Fruit fly (Drosophila melanogaster) whole organism, embryonic: ENCODE data around the gene CG1910.

Source experiments
- Asciz ChIP-seq: fragments of 200-800 bp; sonication (Bioruptor generic); optimal IDR thresholded peaks from 2 replicates; lab custom pipeline; 2017; ENCODE audit warnings: missing biosample characterization, mild to moderate bottlenecking, missing genetic modification characterization, missing genetic modification reagents
- CG1233 ChIP-seq: fragments of 200-800 bp; sonication (Bioruptor generic); optimal IDR thresholded peaks from 4 replicates; lab custom pipeline; 2018; ENCODE audit warnings: missing biosample characterization, mild to moderate bottlenecking, missing genetic modification characterization
- CG16779 ChIP-seq: fragments of 200-800 bp; sonication (Bioruptor generic); IDR thresholded peaks from 2 replicates; pipeline ENCODE4 v1.3.6; 2022; ENCODE audit warnings: missing biosample characterization, missing genetic modification characterization
- CG1792 ChIP-seq: fragments of 200-800 bp; sonication (Bioruptor generic); optimal IDR thresholded peaks from 2 replicates; lab custom pipeline; 2016; ENCODE audit warnings: missing biosample characterization, missing genetic modification characterization
- CG4730 ChIP-seq: fragments of 200-800 bp; sonication (Bioruptor generic); IDR thresholded peaks from 2 replicates; pipeline ENCODE4 v1.3.6; 2022; ENCODE audit warnings: missing biosample characterization, missing genetic modification characterization
- E2f1 ChIP-seq: fragments of 200-800 bp; sonication (Bioruptor generic); IDR thresholded peaks from 2 replicates; pipeline ENCODE4 v1.3.6; 2022; ENCODE audit warnings: missing biosample characterization, missing genetic modification characterization
- H15 ChIP-seq: fragments of 200-800 bp; sonication (Bioruptor generic); IDR thresholded peaks from 3 replicates; pipeline ENCODE4 v1.3.6; 2022; ENCODE audit warnings: missing biosample characterization, missing genetic modification characterization
- Xbp1 ChIP-seq: fragments of 200-800 bp; sonication (Bioruptor generic); optimal IDR thresholded peaks from 3 replicates; lab custom pipeline; 2016; ENCODE audit warnings: missing biosample characterization, mild to moderate bottlenecking, missing genetic modification characterization
- gsb-n ChIP-seq: fragments of 200-800 bp; sonication (Bioruptor generic); optimal IDR thresholded peaks from 3 replicates; lab custom pipeline; 2018; ENCODE audit warnings: missing biosample characterization, mild to moderate bottlenecking, missing genetic modification characterization
- run ChIP-seq: fragments of 200-800 bp; sonication (Bioruptor generic); optimal IDR thresholded peaks from 3 replicates; lab custom pipeline; 2018; ENCODE audit warnings: missing biosample characterization, mild to moderate bottlenecking, missing genetic modification characterization
- stc ChIP-seq: fragments of 200-800 bp; sonication (Bioruptor generic); IDR thresholded peaks from 2 replicates; pipeline ENCODE4 v1.3.6; 2022; ENCODE audit warnings: missing biosample characterization, missing genetic modification characterization
- unc-4 ChIP-seq: fragments of 200-800 bp; sonication (Bioruptor generic); IDR thresholded peaks from 2 replicates; pipeline ENCODE4 v1.3.6; 2022; ENCODE audit warnings: missing biosample characterization, missing genetic modification characterization; ENCODE audit not compliant: partially characterized antibody

- TF ChIP-seq H15 (no peak), Asciz (no peak), gsb-n (tag; lab: Kevin White, UChicago) (no peak), stc (GFP tag; lab: Robert Waterston, UW) (no peak), CG4730 (GFP tag; lab: Robert Waterston, UW) (no peak), CG1233 (no peak), run (tag; lab: Kevin White, UChicago) (no peak), unc-4 (GFP tag; lab: Robert Waterston, UW) (no peak), CG1792 (GFP tag; lab: Kevin White, UChicago) (no peak), CG16779 (GFP tag; lab: Robert Waterston, UW) (no peak), E2f1 (GFP tag; lab: Robert Waterston, UW) (no peak), Xbp1 (GFP tag; lab: Kevin White, UChicago) (no peak)
These were observed 19.7 kb upstream of the CG1910 start for dm6 chr3R:31727773-31728172.
